Worm (Caenorhabditis elegans): ENCODE measurements around the gene B0563.5.

B0563.5 gene

ce11 chrX:9118741-9119140, 27.2 kb upstream of the B0563.5 start:
- TF ChIP-seq hmg-1.2 (GFP tag; IDR thresholded peaks at IDR 0.05) (peak; percentile 11; the same call in 1 of the 2 replicates), egrh-3 (GFP tag; IDR thresholded peaks at IDR 0.05) (peak; percentile 62), ztf-26 (tag; optimal IDR thresholded peaks at IDR 0.05) (peak; percentile 8)

- no peak for TF ChIP-seq T26A5.8 (tag; optimal IDR thresholded peaks at IDR 0.05)
- no peak for TF ChIP-seq aptf-2 (GFP tag; conservative IDR thresholded peaks at IDR 0.05)
- TF ChIP-seq mxl-1 (tag; optimal IDR thresholded peaks at IDR 0.05) = no peak
- no peak for TF ChIP-seq ekl-4 (GFP tag; IDR thresholded peaks at IDR 0.05)
Observed at ce11 chrX:9137402-9137801, 8.5 kb upstream of the B0563.5 start, which contains the start of gene B0563.6. Gene B0563.6, plus strand, starts transcription at chrX:9137702.

DNA sequence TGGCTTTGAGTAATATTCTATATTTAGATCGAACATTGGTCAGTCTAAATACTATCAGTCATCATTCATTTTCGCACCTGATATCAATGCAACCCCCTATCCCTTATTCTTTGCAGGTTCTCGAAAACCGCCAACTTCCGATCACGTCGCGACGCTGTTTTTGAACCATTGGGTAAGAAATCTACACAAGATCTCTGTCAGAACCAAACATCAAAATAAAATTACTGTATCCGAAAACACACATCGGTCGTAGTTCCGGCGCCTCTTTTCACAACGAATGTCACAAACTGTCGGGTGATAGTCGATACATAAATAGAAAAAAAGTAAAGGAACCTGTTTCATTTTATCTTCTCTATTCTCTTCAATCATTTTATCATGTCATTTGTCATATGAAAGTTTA, 1.0 kb downstream of the B0563.5 start:
- TF ChIP-seq tbx-9 (tag; optimal IDR thresholded peaks at IDR 0.05; ENCODE audit: borderline replicate concordance) (no peak), somi-1 (GFP tag; optimal IDR thresholded peaks at IDR 0.05) (peak; percentile 61), lin-40 (tag; optimal IDR thresholded peaks at IDR 0.05) (peak; percentile 64), ztf-26 (tag; optimal IDR thresholded peaks at IDR 0.05) (peak; percentile 70), lin-26 (GFP tag; IDR thresholded peaks at IDR 0.05) (no peak), F33H1.4 (GFP tag; IDR thresholded peaks at IDR 0.05) (no peak), chd-7 (tag; optimal IDR thresholded peaks at IDR 0.05) (peak; percentile 15)

DNA sequence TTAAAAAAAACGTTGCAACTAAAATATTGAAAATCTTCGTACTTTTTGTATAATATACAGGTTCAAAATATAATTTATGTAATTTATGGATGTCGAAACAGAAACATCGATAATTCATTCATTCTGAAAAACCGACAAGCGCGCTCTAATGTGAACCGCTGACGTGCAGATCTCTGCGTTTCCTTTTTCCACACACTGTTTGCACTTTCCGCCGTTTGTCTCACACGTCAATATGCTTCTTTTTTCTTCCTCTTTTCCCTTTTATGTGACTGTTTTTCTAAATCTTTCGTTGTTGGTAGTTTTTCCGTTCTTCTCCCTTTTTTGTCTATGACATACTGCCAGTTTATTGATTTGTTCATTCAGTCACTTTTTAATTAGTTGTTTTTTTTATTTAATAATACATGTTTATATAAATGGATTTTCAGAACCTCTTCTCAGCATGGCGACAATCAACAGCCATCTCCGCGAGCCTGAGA, 4.4 kb downstream of the B0563.5 start, which contains the start of gene tmbi-4:
Gene tmbi-4 (plus strand): TSS at position 426 of the 476 bp plus-strand sequence.
- TF ChIP-seq egl-18 (GFP tag; IDR thresholded peaks at IDR 0.05) (no peak), attf-5 (GFP tag; optimal IDR thresholded peaks at IDR 0.05) (peak; percentile 33), unc-62 (GFP tag; optimal IDR thresholded peaks at IDR 0.05) (peak; percentile 15), gei-17 (GFP tag; optimal IDR thresholded peaks at IDR 0.05) (no peak), F37B4.10 (GFP tag; IDR thresholded peaks at IDR 0.05) (no peak), mel-28 (tag; optimal IDR thresholded peaks at IDR 0.05; ENCODE audit: borderline replicate concordance) (no peak), nhr-27 (tag; optimal IDR thresholded peaks at IDR 0.05) (no peak), K12H6.12 (tag; optimal IDR thresholded peaks at IDR 0.05) (peak; percentile 8), nhr-80 (tag; optimal IDR thresholded peaks at IDR 0.05) (peak; percentile 56), him-1 (tag; optimal IDR thresholded peaks at IDR 0.05) (no peak), let-607 (tag; optimal IDR thresholded peaks at IDR 0.05) (peak in 1 of 2 experiments; percentile 57), K11D2.4 (GFP tag; IDR thresholded peaks at IDR 0.05) (0 out of 2 replicates have a peak, but pooled peaks have one; percentile 31), F55B11.4 (tag; optimal IDR thresholded peaks at IDR 0.05; ENCODE audit: borderline replicate concordance, insufficient read depth) (no peak), cebp-1 (GFP tag; IDR thresholded peaks at IDR 0.05) (no peak), cebp-1 (tag; optimal IDR thresholded peaks at IDR 0.05) (peak; percentile 52), lin-40 (tag; optimal IDR thresholded peaks at IDR 0.05) (peak; percentile 53), hmg-1.2 (GFP tag; IDR thresholded peaks at IDR 0.05) (peak; percentile 83), mcd-1 (GFP tag; IDR thresholded peaks at IDR 0.05) (peak; percentile 69), zim-3 (tag; optimal IDR thresholded peaks at IDR 0.05) (no peak)

ce11 chrX:9154216-9154615, 8.3 kb downstream of the B0563.5 start, which contains the start of gene B0563.7:
Gene B0563.7, minus strand, starts transcription at chrX:9154316.
- TF ChIP-seq snpc-4 (GFP tag; optimal IDR thresholded peaks at IDR 0.05) (no peak), snpc-4 (tag; optimal IDR thresholded peaks at IDR 0.05) (no peak), lin-54 (GFP tag; optimal IDR thresholded peaks at IDR 0.05) (no peak), let-607 (tag; optimal IDR thresholded peaks at IDR 0.05) (no peak), pbrm-1 (GFP tag; IDR thresholded peaks at IDR 0.05) (no peak), chd-7 (tag; optimal IDR thresholded peaks at IDR 0.05) (no peak), ztf-28 (GFP tag; IDR thresholded peaks at IDR 0.05) (no peak), let-526 (GFP tag; IDR thresholded peaks at IDR 0.05) (no peak), ztf-25 (GFP tag; IDR thresholded peaks at IDR 0.05) (no peak), ztf-6 (GFP tag; IDR thresholded peaks at IDR 0.05) (no peak), dpff-1 (tag; optimal IDR thresholded peaks at IDR 0.05) (no peak), hrde-1 (tag; optimal IDR thresholded peaks at IDR 0.05; ENCODE audit: borderline replicate concordance) (no peak), C17E4.6 (GFP tag; IDR thresholded peaks at IDR 0.05) (no peak), snpc-1.3 (tag; optimal IDR thresholded peaks at IDR 0.05; ENCODE audit: insufficient read depth) (no peak), B0261.1 (tag; optimal IDR thresholded peaks at IDR 0.05) (no peak)
